Worm (Caenorhabditis elegans) whole organism, late embryonic: ENCODE results near the gene col-148.

Experiments
- nfya-1 ChIP-seq: sonication (generic microtip); optimal IDR thresholded peaks from 2 replicates; lab custom pipeline; 2017; ENCODE audit warnings: missing genetic modification characterization, mild to moderate bottlenecking, missing compliant biosample characterization, antibody characterized with exemption, moderate library complexity
- zip-5 ChIP-seq: sonication (generic microtip); optimal IDR thresholded peaks from 2 replicates; lab custom pipeline; 2016; ENCODE audit warnings: missing genetic modification characterization, missing compliant biosample characterization

DNA sequence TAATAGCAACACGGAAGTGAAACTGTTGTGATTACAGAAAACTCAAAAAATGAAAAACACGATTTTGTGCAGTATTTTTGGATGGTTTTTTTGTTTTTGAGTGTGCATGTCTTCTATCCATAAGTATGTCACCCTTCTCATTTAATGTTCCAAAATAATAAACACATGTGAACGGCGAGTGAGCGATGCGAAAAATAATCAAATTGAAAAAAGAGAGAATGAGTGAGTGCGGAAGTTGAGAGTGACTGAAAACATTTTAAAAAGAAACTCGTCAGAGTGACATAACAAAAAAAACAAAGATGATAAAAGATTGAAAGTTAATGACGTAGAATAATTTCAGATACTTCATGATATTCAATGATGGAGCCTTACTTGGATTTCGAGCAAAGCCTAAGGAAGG is 8.0 kb downstream of the col-148 start:
- TF ChIP-seq zip-5: no peak
- no peak for TF ChIP-seq nfya-1
